Worm (Caenorhabditis elegans) whole organism, L4 larva: Measurements from ENCODE around the gene arle-14.

Source experiments
- D1046.2 ChIP-seq: fragments of 200-800 bp; sonication (Bioruptor generic); IDR thresholded peaks from 2 replicates; pipeline ENCODE4 v1.3.6; 2022; ENCODE audit warnings: missing genetic modification characterization, missing compliant biosample characterization
- F10B5.3 ChIP-seq: sonication (generic microtip); optimal IDR thresholded peaks from 2 replicates; lab custom pipeline; 2016; ENCODE audit warnings: mild to moderate bottlenecking, missing genetic modification characterization, missing compliant biosample characterization
- F44E2.7 ChIP-seq: fragments of 200-800 bp; sonication (Bioruptor generic); IDR thresholded peaks from 2 replicates; pipeline ENCODE4 v2.1.2; 2022; ENCODE audit warnings: missing genetic modification characterization, missing compliant biosample characterization
- T20F7.1 ChIP-seq: fragments of 200-800 bp; sonication (Bioruptor generic); optimal IDR thresholded peaks from 2 replicates; lab custom pipeline; 2018; ENCODE audit warnings: mild to moderate bottlenecking, missing genetic modification characterization, missing compliant biosample characterization
- ZK546.5 ChIP-seq, 2 experiments: sonication (generic microtip); optimal IDR thresholded peaks; 2 replicates each; lab custom pipeline; 2017; ENCODE audit warnings: missing biosample characterization in 2 of 2, missing genetic modification characterization in 2 of 2
- aha-1 ChIP-seq: fragments of 150-350 bp; peaks from one replicate; lab custom pipeline; 2014; ENCODE audit warnings: missing biosample characterization, missing genetic modification characterization
- aly-2 ChIP-seq: sonication (generic microtip); optimal IDR thresholded peaks from 2 replicates; lab custom pipeline; 2018; ENCODE audit warnings: missing biosample characterization, missing genetic modification characterization
- arid-1 ChIP-seq: fragments of 200-800 bp; sonication (Bioruptor generic); conservative IDR thresholded peaks from 2 replicates; pipeline ENCODE4 v1.3.6; 2022; ENCODE audit warnings: missing genetic modification reagents, missing genetic modification characterization, missing compliant biosample characterization
- ceh-20 ChIP-seq: fragments of 200-800 bp; sonication (Bioruptor generic); IDR thresholded peaks from 2 replicates; pipeline ENCODE4 v1.3.6; 2022; ENCODE audit warnings: missing genetic modification reagents, missing genetic modification characterization, missing compliant biosample characterization
- ceh-62 ChIP-seq: sonication (generic microtip); optimal IDR thresholded peaks from 2 replicates; lab custom pipeline; 2017; ENCODE audit warnings: missing biosample characterization, missing genetic modification characterization
- ceh-82 ChIP-seq: sonication (generic microtip); optimal IDR thresholded peaks from 2 replicates; lab custom pipeline; 2017; ENCODE audit warnings: missing biosample characterization, missing genetic modification characterization
- cey-2 ChIP-seq: sonication (generic microtip); optimal IDR thresholded peaks from 3 replicates; lab custom pipeline; 2017; ENCODE audit warnings: missing genetic modification characterization, mild to moderate bottlenecking, missing compliant biosample characterization, antibody characterized with exemption, borderline replicate concordance; ENCODE audit not compliant: insufficient read depth
- daf-19 ChIP-seq: fragments of 200-800 bp; sonication (Bioruptor generic); conservative IDR thresholded peaks from 2 replicates; pipeline ENCODE4 v1.3.6; 2022; ENCODE audit warnings: missing genetic modification characterization, missing compliant biosample characterization
- dmd-8 ChIP-seq: fragments of 200-800 bp; sonication (Bioruptor generic); IDR thresholded peaks from 2 replicates; pipeline ENCODE4 v1.3.6; 2022; ENCODE audit warnings: missing genetic modification characterization, missing compliant biosample characterization
- dmd-9 ChIP-seq: fragments of 200-800 bp; sonication (Bioruptor generic); IDR thresholded peaks from 2 replicates; pipeline ENCODE4 v1.3.6; 2022; ENCODE audit warnings: missing genetic modification reagents, missing genetic modification characterization, missing compliant biosample characterization
- dve-1 ChIP-seq: sonication (generic microtip); optimal IDR thresholded peaks from 2 replicates; lab custom pipeline; 2017; ENCODE audit warnings: antibody characterized with exemption, mild to moderate bottlenecking, missing genetic modification characterization, missing compliant biosample characterization; ENCODE audit not compliant: insufficient read depth
- egl-43 ChIP-seq: fragments of 200-800 bp; sonication (Bioruptor generic); IDR thresholded peaks from 2 replicates; pipeline ENCODE4 v1.3.6; 2022; ENCODE audit warnings: missing genetic modification reagents, missing genetic modification characterization, missing compliant biosample characterization
- fkh-10 ChIP-seq: fragments of 150-350 bp; optimal IDR thresholded peaks from 2 replicates; lab custom pipeline; 2014; ENCODE audit warnings: missing biosample characterization, missing genetic modification reagents, missing genetic modification characterization
- hif-1 ChIP-seq, 2 experiments: sonication (generic microtip); optimal IDR thresholded peaks; 2 replicates each; lab custom pipeline; 2016 to 2017; ENCODE audit warnings: missing compliant biosample characterization in 2 of 2, missing genetic modification characterization in 2 of 2, missing genetic modification reagents in 2 of 2, missing genotype in 2 of 2, mild to moderate bottlenecking in 1 of 2
- hlh-11 ChIP-seq: fragments of 200-800 bp; sonication (Bioruptor generic); optimal IDR thresholded peaks from 2 replicates; lab custom pipeline; 2018; ENCODE audit warnings: mild to moderate bottlenecking, missing genetic modification characterization, missing compliant biosample characterization
- hlh-30 ChIP-seq: sonication (generic microtip); optimal IDR thresholded peaks from 2 replicates; lab custom pipeline; 2017; ENCODE audit warnings: antibody characterized with exemption, mild to moderate bottlenecking, missing genetic modification characterization, missing compliant biosample characterization; ENCODE audit not compliant: insufficient read depth
- jun-1 ChIP-seq: fragments of 150-350 bp; optimal IDR thresholded peaks from 2 replicates; lab custom pipeline; 2014; ENCODE audit warnings: missing biosample characterization, missing genetic modification reagents, missing genetic modification characterization
- lir-3 ChIP-seq: sonication (generic microtip); optimal IDR thresholded peaks from 2 replicates; lab custom pipeline; 2016; ENCODE audit warnings: mild to moderate bottlenecking, missing genetic modification characterization, missing compliant biosample characterization
- lsy-2 ChIP-seq, 2 experiments: fragments of 150-350 bp in 1 of 2; sonication (generic microtip) in 1 of 2; optimal IDR thresholded peaks; 2 replicates each; lab custom pipeline; 2014 to 2017; ENCODE audit warnings: missing biosample characterization in 2 of 2, missing genetic modification characterization in 2 of 2
- mep-1 ChIP-seq: fragments of 150-350 bp; sonication (generic microtip); optimal IDR thresholded peaks from 3 replicates; lab custom pipeline; 2014; ENCODE audit warnings: missing biosample characterization, missing genetic modification characterization
- mes-2 ChIP-seq: sonication (generic microtip); optimal IDR thresholded peaks from 2 replicates; lab custom pipeline; 2016; ENCODE audit warnings: missing genotype, mild to moderate bottlenecking, missing genetic modification characterization, missing compliant biosample characterization; ENCODE audit not compliant: poor library complexity, severe bottlenecking
- nhr-11 ChIP-seq: fragments of 150-350 bp; optimal IDR thresholded peaks from 2 replicates; lab custom pipeline; 2014; ENCODE audit warnings: missing biosample characterization, missing genetic modification characterization
- nhr-237 ChIP-seq: sonication (generic microtip); optimal IDR thresholded peaks from 2 replicates; lab custom pipeline; 2017; ENCODE audit warnings: missing biosample characterization, missing genetic modification characterization
- nhr-25 ChIP-seq: sonication (generic microtip); optimal IDR thresholded peaks from 2 replicates; lab custom pipeline; 2017; ENCODE audit warnings: missing genetic modification characterization, mild to moderate bottlenecking, missing compliant biosample characterization, antibody characterized with exemption, moderate library complexity, borderline replicate concordance; ENCODE audit not compliant: insufficient read depth
- nhr-28 ChIP-seq: fragments of 150-350 bp; optimal IDR thresholded peaks from 2 replicates; lab custom pipeline; 2014; ENCODE audit warnings: missing biosample characterization, missing genetic modification characterization
- nhr-42 ChIP-seq: fragments of 200-800 bp; sonication (Bioruptor generic); IDR thresholded peaks from 2 replicates; pipeline ENCODE4 v1.3.6; 2022; ENCODE audit warnings: missing genetic modification characterization, missing compliant biosample characterization
- nhr-6 ChIP-seq: fragments of 150-350 bp; optimal IDR thresholded peaks from 2 replicates; lab custom pipeline; 2014; ENCODE audit warnings: missing biosample characterization, missing genetic modification characterization
- nhr-77 ChIP-seq: fragments of 150-350 bp; optimal IDR thresholded peaks from 2 replicates; lab custom pipeline; 2014; ENCODE audit warnings: missing biosample characterization, missing genetic modification characterization
- pha-4 ChIP-seq, 2 experiments: fragments of 150-350 bp in 1 of 2; fragments of 200-800 bp in 1 of 2; sonication (Bioruptor generic) in 1 of 2; IDR thresholded peaks in 1 of 2; optimal IDR thresholded peaks in 1 of 2; 2 replicates each; pipeline versions ENCODE4 v1.3.6 to Lab custom; 2014 to 2022; ENCODE audit warnings: missing genetic modification characterization in 2 of 2, missing genetic modification reagents in 2 of 2, missing biosample characterization in 1 of 2, missing compliant biosample characterization in 1 of 2
- php-3 ChIP-seq: fragments of 200-800 bp; sonication (Bioruptor generic); IDR thresholded peaks from 2 replicates; pipeline ENCODE4 v1.3.6; 2022; ENCODE audit warnings: missing genetic modification reagents, missing genetic modification characterization, missing compliant biosample characterization
- set-16 ChIP-seq: fragments of 200-800 bp; sonication (Bioruptor generic); IDR thresholded peaks from 2 replicates; pipeline ENCODE4 v1.3.6; 2022; ENCODE audit warnings: missing genetic modification reagents, missing genetic modification characterization, missing compliant biosample characterization
- snpc-1.2 ChIP-seq: fragments of 200-800 bp; sonication (Bioruptor generic); IDR thresholded peaks from 2 replicates; pipeline ENCODE4 v1.3.6; 2022; ENCODE audit warnings: missing genetic modification reagents, missing genetic modification characterization, missing compliant biosample characterization
- snpc-4 ChIP-seq: fragments of 150-350 bp; optimal IDR thresholded peaks from 2 replicates; lab custom pipeline; 2014; ENCODE audit warnings: missing biosample characterization, missing genetic modification characterization
- spr-3 ChIP-seq: fragments of 200-800 bp; sonication (Bioruptor generic); optimal IDR thresholded peaks from 2 replicates; lab custom pipeline; 2018; ENCODE audit warnings: mild to moderate bottlenecking, missing genetic modification characterization, missing compliant biosample characterization
- tra-1 ChIP-seq: fragments of 200-800 bp; sonication (Bioruptor generic); IDR thresholded peaks from 2 replicates; pipeline ENCODE4 v1.3.6; 2022; ENCODE audit warnings: missing genetic modification reagents, missing genetic modification characterization, missing compliant biosample characterization
- unc-39 ChIP-seq: sonication (generic microtip); optimal IDR thresholded peaks from 2 replicates; lab custom pipeline; 2017; ENCODE audit warnings: missing biosample characterization, missing genetic modification characterization
- zfp-3 ChIP-seq: fragments of 200-800 bp; sonication (Bioruptor generic); conservative IDR thresholded peaks from 2 replicates; pipeline ENCODE4 v1.3.6; 2022; ENCODE audit warnings: missing genetic modification reagents, missing genetic modification characterization, missing compliant biosample characterization
- zip-2 ChIP-seq: fragments of 150-350 bp; optimal IDR thresholded peaks from 2 replicates; lab custom pipeline; 2014; ENCODE audit warnings: missing biosample characterization, missing genetic modification characterization

arle-14 gene

ce11 chrIII:5674196-5674595 lies 18.5 kb upstream of the arle-14 start:
- no peak for TF ChIP-seq nhr-25 (tag; lab: Kevin White, UChicago)
- TF ChIP-seq aha-1 (tag; lab: Kevin White, UChicago): peak; percentile 61

ce11 chrIII:5675384-5675984 lies 17.2 kb upstream of the arle-14 start:
- no peak for TF ChIP-seq nhr-77 (tag; lab: Kevin White, UChicago)
- no peak for TF ChIP-seq unc-39 (tag; lab: Kevin White, UChicago)
- TF ChIP-seq lsy-2 (tag; optimal IDR thresholded peaks at IDR 0.05; lab: Kevin White, UChicago): no peak
- no peak for TF ChIP-seq arid-1 (GFP tag; lab: Robert Waterston, UW)
- TF ChIP-seq set-16 (GFP tag; lab: Robert Waterston, UW): peak; percentile 92
- TF ChIP-seq aly-2 (tag; lab: Kevin White, UChicago): no peak
- no peak for TF ChIP-seq spr-3 (GFP tag; lab: Kevin White, UChicago)
- TF ChIP-seq nhr-28 (tag; lab: Kevin White, UChicago): no peak
- TF ChIP-seq aha-1 (tag; lab: Kevin White, UChicago): peak; percentile 52
- no peak for TF ChIP-seq ceh-62 (tag; lab: Kevin White, UChicago)
- 0 out of 2 replicates have a peak, but pooled peaks have one; percentile 6 for TF ChIP-seq D1046.2

ce11 chrIII:5677790-5678189 lies 14.9 kb upstream of the arle-14 start, which contains the start of gene F54E7.9:
TSS of gene F54E7.9 (minus strand) at chrIII:5677890.
- TF ChIP-seq nhr-42: no peak

- peak; percentile 29 for TF ChIP-seq lir-3
- peak; percentile 64 for TF ChIP-seq php-3
- peak; percentile 99 for TF ChIP-seq nhr-6
- TF ChIP-seq jun-1 (tag; lab: Kevin White, UChicago): peak; percentile 94
- peak; percentile 100 for TF ChIP-seq nhr-11 (tag; lab: Kevin White, UChicago)
- TF ChIP-seq fkh-10 (GFP tag; lab: Kevin White, UChicago): peak; percentile 99
- TF ChIP-seq egl-43 (GFP tag; lab: Robert Waterston, UW): peak; percentile 89
- peak; percentile 23; the same call in 1 of the 2 replicates for TF ChIP-seq set-16 (GFP tag; lab: Robert Waterston, UW)
- peak; percentile 95 for TF ChIP-seq hlh-11 (tag; lab: Kevin White, UChicago)
- TF ChIP-seq tra-1 (GFP tag; lab: Robert Waterston, UW): peak; percentile 95
- TF ChIP-seq F44E2.7 (GFP tag; lab: Robert Waterston, UW): no peak
- TF ChIP-seq mep-1 (tag; lab: Kevin White, UChicago): peak; percentile 99
- TF ChIP-seq zip-2: peak; percentile 88
- peak; percentile 98 for TF ChIP-seq ceh-20 (GFP tag; lab: Robert Waterston, UW)
- TF ChIP-seq cey-2: peak; percentile 35
- TF ChIP-seq snpc-1.2 (GFP tag; lab: Robert Waterston, UW): peak; percentile 68; the same call in 1 of the 2 replicates
- peak; percentile 58 for TF ChIP-seq snpc-4
- TF ChIP-seq zfp-3 (GFP tag; lab: Robert Waterston, UW): peak; percentile 96
- TF ChIP-seq daf-19 (GFP tag; lab: Robert Waterston, UW): peak; percentile 79; the same call in 1 of the 2 replicates
- peak; percentile 72 for TF ChIP-seq F10B5.3 (tag; lab: Kevin White, UChicago)
- peak; percentile 98 for TF ChIP-seq arid-1 (GFP tag; lab: Robert Waterston, UW)
- peak; percentile 98 for TF ChIP-seq mes-2 (tag; lab: Kevin White, UChicago)
- TF ChIP-seq dve-1 (tag; lab: Kevin White, UChicago): peak; percentile 100
- TF ChIP-seq nhr-237 (tag; lab: Kevin White, UChicago): peak; percentile 67
- peak; percentile 96 for TF ChIP-seq dmd-9 (GFP tag; lab: Robert Waterston, UW)
- TF ChIP-seq hif-1 (tag; optimal IDR thresholded peaks at IDR 0.05; lab: Kevin White, UChicago): peak; percentile 49 to 92
- TF ChIP-seq pha-4 (GFP tag; IDR thresholded peaks at IDR 0.05; lab: Robert Waterston, UW): peak; percentile 94
- TF ChIP-seq pha-4 (tag; optimal IDR thresholded peaks at IDR 0.05; lab: Kevin White, UChicago): peak; percentile 99
- TF ChIP-seq dmd-8 (GFP tag; lab: Robert Waterston, UW): no peak
- TF ChIP-seq hlh-30 (tag; lab: Kevin White, UChicago): peak; percentile 98
- peak; percentile 94 for TF ChIP-seq spr-3 (GFP tag; lab: Kevin White, UChicago)
- TF ChIP-seq ceh-82 (tag; lab: Kevin White, UChicago): no peak
- no peak for TF ChIP-seq T20F7.1 (GFP tag; lab: Kevin White, UChicago)
- peak in 1 of 2 experiments; percentile 87 for TF ChIP-seq ZK546.5 (tag; optimal IDR thresholded peaks at IDR 0.05; lab: Kevin White, UChicago)
These were observed 13.8 kb upstream of the arle-14 start, which contains the start of the genes ska-3 and rps-12 for ce11 chrIII:5678935-5679334. TSS of gene ska-3 (minus strand) at chrIII:5679005. TSS of gene rps-12 (plus strand) at chrIII:5679298.
